Worm (Caenorhabditis elegans) whole organism, young adult: ENCODE results near the gene fipr-13.

Source experiments
- B0035.1 ChIP-seq: sonication (generic microtip); optimal IDR thresholded peaks from 2 replicates; lab custom pipeline; 2016; ENCODE audit warnings: missing genetic modification characterization, mild to moderate bottlenecking, missing compliant biosample characterization, missing genotype, missing genetic modification reagents
- C06A6.2 ChIP-seq: fragments of 200-800 bp; sonication (Bioruptor generic); conservative IDR thresholded peaks from 2 replicates; pipeline ENCODE4 v1.3.6; 2022; ENCODE audit warnings: missing genetic modification characterization, missing compliant biosample characterization
- F10E7.11 ChIP-seq: sonication (generic microtip); optimal IDR thresholded peaks from 2 replicates; lab custom pipeline; 2017; ENCODE audit warnings: mild to moderate bottlenecking, missing genetic modification characterization, moderate library complexity, missing compliant biosample characterization
- F22D6.2 ChIP-seq: sonication (generic microtip); optimal IDR thresholded peaks from 2 replicates; lab custom pipeline; 2016; ENCODE audit warnings: mild to moderate bottlenecking, missing genetic modification characterization, missing compliant biosample characterization
- F23B12.7 ChIP-seq: sonication (generic microtip); optimal IDR thresholded peaks from 2 replicates; lab custom pipeline; 2017; ENCODE audit warnings: missing genetic modification characterization, mild to moderate bottlenecking, missing compliant biosample characterization, antibody characterized with exemption, moderate library complexity; ENCODE audit not compliant: insufficient read depth
- F37B4.10 ChIP-seq: fragments of 200-800 bp; sonication (Bioruptor generic); IDR thresholded peaks from 2 replicates; pipeline ENCODE4 v1.3.6; 2022; ENCODE audit warnings: missing genetic modification characterization, missing compliant biosample characterization
- F57A8.1 ChIP-seq: fragments of 200-800 bp; sonication (Bioruptor generic); optimal IDR thresholded peaks from 2 replicates; lab custom pipeline; 2018; ENCODE audit warnings: mild to moderate bottlenecking, missing genetic modification characterization, moderate library complexity, missing compliant biosample characterization
- K12H6.12 ChIP-seq: fragments of 200-800 bp; sonication (Bioruptor generic); optimal IDR thresholded peaks from 2 replicates; lab custom pipeline; 2018; ENCODE audit warnings: mild to moderate bottlenecking, missing genetic modification characterization, missing compliant biosample characterization
- aptf-3 ChIP-seq: fragments of 200-800 bp; sonication (Bioruptor generic); IDR thresholded peaks from 2 replicates; pipeline ENCODE4 v1.3.6; 2022; ENCODE audit warnings: missing genetic modification characterization, missing compliant biosample characterization
- attf-6 ChIP-seq: fragments of 200-800 bp; sonication (Bioruptor generic); IDR thresholded peaks from 2 replicates; pipeline ENCODE4 v1.3.6; 2022; ENCODE audit warnings: missing genetic modification reagents, missing genetic modification characterization, missing compliant biosample characterization
- cebp-1 ChIP-seq, 2 experiments: fragments of 200-800 bp in 1 of 2; sonication (Bioruptor generic) in 1 of 2; sonication (generic microtip) in 1 of 2; IDR thresholded peaks in 1 of 2; optimal IDR thresholded peaks in 1 of 2; 2 replicates each; pipeline versions ENCODE4 v1.3.6 to Lab custom; 2017 to 2022; ENCODE audit warnings: missing compliant biosample characterization in 2 of 2, missing genetic modification characterization in 2 of 2, mild to moderate bottlenecking in 1 of 2, missing genetic modification reagents in 1 of 2, moderate library complexity in 1 of 2
- ceh-27 ChIP-seq: fragments of 200-800 bp; sonication (Bioruptor generic); optimal IDR thresholded peaks from 2 replicates; lab custom pipeline; 2018; ENCODE audit warnings: mild to moderate bottlenecking, missing genetic modification characterization, moderate library complexity, missing compliant biosample characterization
- dox-1 ChIP-seq: fragments of 200-800 bp; sonication (Bioruptor generic); IDR thresholded peaks from 2 replicates; pipeline ENCODE4 v1.3.6; 2022; ENCODE audit warnings: missing genetic modification reagents, missing genetic modification characterization, missing compliant biosample characterization
- dpff-1 ChIP-seq: sonication (generic microtip); optimal IDR thresholded peaks from 2 replicates; lab custom pipeline; 2017; ENCODE audit warnings: mild to moderate bottlenecking, missing genetic modification characterization, missing compliant biosample characterization
- egrh-3 ChIP-seq: fragments of 200-800 bp; sonication (Bioruptor generic); IDR thresholded peaks from 2 replicates; pipeline ENCODE4 v1.3.6; 2022; ENCODE audit warnings: missing genetic modification reagents, missing genetic modification characterization, missing compliant biosample characterization
- him-1 ChIP-seq: sonication (generic microtip); optimal IDR thresholded peaks from 2 replicates; lab custom pipeline; 2016; ENCODE audit warnings: missing genotype, missing genetic modification reagents, missing genetic modification characterization, missing compliant biosample characterization
- hmg-1.2 ChIP-seq: fragments of 200-800 bp; sonication (Bioruptor generic); IDR thresholded peaks from 2 replicates; pipeline ENCODE4 v1.3.6; 2022; ENCODE audit warnings: missing genetic modification reagents, missing genetic modification characterization, missing compliant biosample characterization
- let-526 ChIP-seq: fragments of 200-800 bp; sonication (Bioruptor generic); IDR thresholded peaks from 2 replicates; pipeline ENCODE4 v1.3.6; 2022; ENCODE audit warnings: missing genetic modification reagents, missing genetic modification characterization, missing compliant biosample characterization
- lin-35 ChIP-seq, 3 experiments: fragments of 150-350 bp in 2 of 3; sonication (generic microtip) in 1 of 3; optimal IDR thresholded peaks; 2 replicates each; lab custom pipeline; 2014 to 2018; ENCODE audit warnings: missing biosample characterization in 3 of 3, missing genetic modification characterization in 3 of 3, missing genetic modification reagents in 3 of 3
- lin-40 ChIP-seq: sonication (generic microtip); optimal IDR thresholded peaks from 2 replicates; lab custom pipeline; 2016; ENCODE audit warnings: missing genetic modification characterization, mild to moderate bottlenecking, missing compliant biosample characterization, missing genotype, missing genetic modification reagents
- lin-54 ChIP-seq: fragments of 200-800 bp; sonication (Bioruptor generic); optimal IDR thresholded peaks from 2 replicates; lab custom pipeline; 2018; ENCODE audit warnings: mild to moderate bottlenecking, missing genetic modification characterization, missing compliant biosample characterization
- lir-1 ChIP-seq: fragments of 200-800 bp; sonication (Bioruptor generic); conservative IDR thresholded peaks from 2 replicates; pipeline ENCODE4 v1.3.6; 2022; ENCODE audit warnings: missing genetic modification reagents, missing genetic modification characterization, missing compliant biosample characterization
- lsl-1 ChIP-seq: fragments of 200-800 bp; sonication (Bioruptor generic); optimal IDR thresholded peaks from 2 replicates; lab custom pipeline; 2018; ENCODE audit warnings: mild to moderate bottlenecking, missing genetic modification characterization, moderate library complexity, missing compliant biosample characterization
- mcd-1 ChIP-seq: fragments of 200-800 bp; sonication (Bioruptor generic); IDR thresholded peaks from 2 replicates; pipeline ENCODE4 v1.3.6; 2022; ENCODE audit warnings: missing genetic modification reagents, missing genetic modification characterization, missing compliant biosample characterization
- nfyb-1 ChIP-seq: fragments of 200-800 bp; sonication (Bioruptor generic); IDR thresholded peaks from 2 replicates; pipeline ENCODE4 v1.3.6; 2022; ENCODE audit warnings: missing genetic modification reagents, missing genetic modification characterization, missing compliant biosample characterization
- nhr-179 ChIP-seq: sonication (generic microtip); optimal IDR thresholded peaks from 2 replicates; lab custom pipeline; 2016; ENCODE audit warnings: mild to moderate bottlenecking, missing genetic modification characterization, missing compliant biosample characterization
- nhr-80 ChIP-seq: sonication (generic microtip); optimal IDR thresholded peaks from 2 replicates; lab custom pipeline; 2016; ENCODE audit warnings: missing genetic modification characterization, missing compliant biosample characterization
- pbrm-1 ChIP-seq: fragments of 200-800 bp; sonication (Bioruptor generic); IDR thresholded peaks from 2 replicates; pipeline ENCODE4 v1.3.6; 2022; ENCODE audit warnings: missing genetic modification reagents, missing genetic modification characterization, missing compliant biosample characterization
- pha-4 ChIP-seq: fragments of 150-350 bp; sonication (generic microtip); optimal IDR thresholded peaks from 2 replicates; lab custom pipeline; 2014; ENCODE audit warnings: missing biosample characterization, missing genetic modification reagents, missing genetic modification characterization
- somi-1 ChIP-seq: fragments of 200-800 bp; sonication (Bioruptor generic); optimal IDR thresholded peaks from 2 replicates; lab custom pipeline; 2018; ENCODE audit warnings: mild to moderate bottlenecking, missing genetic modification characterization, missing compliant biosample characterization
- tbp1 ChIP-seq: fragments of 200-800 bp; sonication (Bioruptor generic); optimal IDR thresholded peaks from 2 replicates; lab custom pipeline; 2018; ENCODE audit warnings: mild to moderate bottlenecking, missing genetic modification characterization, missing compliant biosample characterization
- unc-62 ChIP-seq: fragments of 150-350 bp; optimal IDR thresholded peaks from 2 replicates; lab custom pipeline; 2014; ENCODE audit warnings: missing biosample characterization, missing genetic modification reagents, missing genetic modification characterization
- zfh-2 ChIP-seq: fragments of 200-800 bp; sonication (Bioruptor generic); conservative IDR thresholded peaks from 2 replicates; pipeline ENCODE4 v1.3.6; 2022; ENCODE audit warnings: missing genetic modification reagents, missing genetic modification characterization, missing compliant biosample characterization
- ztf-26 ChIP-seq: sonication (generic microtip); optimal IDR thresholded peaks from 2 replicates; lab custom pipeline; 2017; ENCODE audit warnings: missing genetic modification characterization, missing compliant biosample characterization
- ztf-28 ChIP-seq: fragments of 200-800 bp; sonication (Bioruptor generic); IDR thresholded peaks from 2 replicates; pipeline ENCODE4 v1.3.6; 2022; ENCODE audit warnings: missing genetic modification reagents, missing genetic modification characterization, missing compliant biosample characterization

fipr-13 gene

DNA sequence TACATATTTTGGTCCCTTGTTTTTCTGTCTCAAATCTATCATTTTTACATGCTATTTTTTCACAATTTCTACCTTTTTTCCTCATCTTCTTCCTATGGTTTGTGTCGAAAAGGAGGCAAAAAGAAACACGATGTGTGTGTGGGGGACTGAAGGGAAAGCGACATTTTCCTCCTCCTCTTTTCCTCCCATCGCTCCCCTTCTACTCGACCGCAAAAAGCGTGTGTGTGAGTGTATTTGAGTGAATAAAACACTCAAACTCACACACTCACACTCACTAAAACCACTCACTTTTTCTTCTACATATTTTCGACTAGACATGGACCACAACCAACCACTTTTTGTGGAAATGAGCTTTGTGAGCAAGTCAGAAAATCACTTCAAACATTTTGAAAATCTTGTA is 22.8 kb upstream of the fipr-13 start:
- TF ChIP-seq nhr-80 (peak; percentile 9), hmg-1.2 (GFP tag; lab: Robert Waterston, UW) (peak; percentile 12; the same call in 1 of the 2 replicates), nfyb-1 (GFP tag; lab: Robert Waterston, UW) (no peak), zfh-2 (GFP tag; lab: Robert Waterston, UW) (no peak), F37B4.10 (GFP tag; lab: Robert Waterston, UW) (no peak), ztf-28 (GFP tag; lab: Robert Waterston, UW) (0 out of 2 replicates have a peak, but pooled peaks have one; percentile 7), cebp-1 (GFP tag; IDR thresholded peaks at IDR 0.05; lab: Robert Waterston, UW) (no peak), cebp-1 (tag; optimal IDR thresholded peaks at IDR 0.05; lab: Kevin White, UChicago) (peak; percentile 20), K12H6.12 (tag; lab: Kevin White, UChicago) (peak; percentile 47), ceh-27 (peak; percentile 50), lin-35 (GFP tag; optimal IDR thresholded peaks at IDR 0.05; lab: Kevin White, UChicago) (peak in 1 of 3 experiments; percentile 21), pbrm-1 (GFP tag; lab: Robert Waterston, UW) (0 out of 2 replicates have a peak, but pooled peaks have one; percentile 40), lir-1 (GFP tag; lab: Robert Waterston, UW) (peak; percentile 92)

DNA sequence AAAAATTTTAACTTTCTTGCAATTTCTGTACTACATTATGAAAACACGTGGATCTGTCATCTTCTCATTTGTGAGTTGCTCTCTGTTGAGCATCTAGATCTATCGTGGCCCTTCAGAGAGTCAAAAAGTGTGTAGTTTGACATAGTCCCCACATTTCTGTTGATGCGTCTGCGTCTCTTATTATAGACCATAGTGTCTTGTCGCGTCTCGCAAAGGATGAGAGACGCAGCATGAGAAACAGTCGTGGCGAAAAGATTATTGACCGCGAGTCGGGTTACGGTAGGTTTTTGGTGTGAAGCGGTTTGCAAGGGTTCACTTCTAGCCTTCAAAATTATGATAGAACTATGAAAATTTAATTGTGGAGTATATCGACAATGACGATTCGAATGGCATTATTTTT is 22.1 kb upstream of the fipr-13 start:
- no peak for TF ChIP-seq cebp-1 (GFP tag; IDR thresholded peaks at IDR 0.05; lab: Robert Waterston, UW)
- TF ChIP-seq cebp-1 (tag; optimal IDR thresholded peaks at IDR 0.05; lab: Kevin White, UChicago): peak; percentile 50
- peak; percentile 23 for TF ChIP-seq ceh-27
- no peak for TF ChIP-seq aptf-3
- peak; percentile 5 for TF ChIP-seq lin-54 (GFP tag; lab: Kevin White, UChicago)
- TF ChIP-seq attf-6 (GFP tag; lab: Robert Waterston, UW): no peak
- no peak for TF ChIP-seq him-1 (tag; lab: Kevin White, UChicago)
- TF ChIP-seq K12H6.12 (tag; lab: Kevin White, UChicago): peak; percentile 53
- TF ChIP-seq pha-4 (tag; lab: Kevin White, UChicago): peak; percentile 14
- TF ChIP-seq dox-1 (GFP tag; lab: Robert Waterston, UW): peak; percentile 36; the same call in 1 of the 2 replicates
- peak; percentile 94 for TF ChIP-seq hmg-1.2 (GFP tag; lab: Robert Waterston, UW)
- TF ChIP-seq C06A6.2 (GFP tag; lab: Robert Waterston, UW): 0 out of 2 replicates have a peak, but pooled peaks have one; percentile 20
- TF ChIP-seq unc-62: peak; percentile 6
- peak; percentile 55 for TF ChIP-seq pbrm-1 (GFP tag; lab: Robert Waterston, UW)
- peak; percentile 35; the same call in 1 of the 2 replicates for TF ChIP-seq mcd-1 (GFP tag; lab: Robert Waterston, UW)
- TF ChIP-seq tbp1 (GFP tag; lab: Kevin White, UChicago): peak; percentile 21

DNA sequence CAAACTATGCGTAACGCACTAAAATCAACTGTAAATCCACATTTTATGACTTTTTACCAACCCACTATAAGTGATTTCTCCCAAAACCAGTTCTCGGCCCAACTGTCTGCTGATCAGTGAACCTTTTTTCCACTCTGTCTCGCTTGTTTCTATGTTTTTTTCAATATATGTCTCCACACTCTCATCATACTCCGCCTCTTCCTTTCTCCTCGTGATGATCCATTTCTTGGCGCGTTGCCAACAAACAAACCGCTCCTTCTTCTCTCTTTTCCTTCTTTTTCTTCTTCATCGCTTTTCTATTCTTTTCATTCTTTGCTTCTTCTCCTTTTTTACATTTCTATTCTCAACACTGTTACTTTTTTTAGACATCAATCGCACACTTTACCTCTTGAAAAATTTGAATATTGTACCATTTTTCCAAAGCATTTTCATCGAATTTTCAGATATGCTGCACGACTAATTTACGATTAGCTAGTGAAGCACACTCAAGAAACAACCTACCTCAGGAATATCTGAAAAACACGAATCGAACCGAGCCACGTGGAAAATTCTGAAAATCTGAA is 21.0 kb upstream of the fipr-13 start, which contains the start of gene T06E8.8:
Gene T06E8.8 (plus strand): TSS at position 513 of the 563 bp plus-strand sequence.
- TF ChIP-seq dox-1 (GFP tag; lab: Robert Waterston, UW) (no peak), hmg-1.2 (GFP tag; lab: Robert Waterston, UW) (peak; percentile 41; the same call in 1 of the 2 replicates), mcd-1 (GFP tag; lab: Robert Waterston, UW) (peak; percentile 28; the same call in 1 of the 2 replicates), C06A6.2 (GFP tag; lab: Robert Waterston, UW) (peak; percentile 61; the same call in 1 of the 2 replicates), lin-35 (GFP tag; optimal IDR thresholded peaks at IDR 0.05; lab: Kevin White, UChicago) (peak in 1 of 3 experiments; percentile 25), dpff-1 (tag; lab: Kevin White, UChicago) (no peak), F22D6.2 (tag; lab: Kevin White, UChicago) (no peak), F23B12.7 (tag; lab: Kevin White, UChicago) (no peak), egrh-3 (GFP tag; lab: Robert Waterston, UW) (peak; percentile 25; the same call in 1 of the 2 replicates), tbp1 (GFP tag; lab: Kevin White, UChicago) (peak; percentile 24), lsl-1 (GFP tag; lab: Kevin White, UChicago) (no peak), nhr-179 (tag; lab: Kevin White, UChicago) (no peak), K12H6.12 (tag; lab: Kevin White, UChicago) (peak; percentile 40), ceh-27 (peak; percentile 25), cebp-1 (GFP tag; IDR thresholded peaks at IDR 0.05; lab: Robert Waterston, UW) (no peak), cebp-1 (tag; optimal IDR thresholded peaks at IDR 0.05; lab: Kevin White, UChicago) (peak; percentile 42), somi-1 (peak; percentile 75), ztf-26 (peak; percentile 53), lin-40 (tag; lab: Kevin White, UChicago) (peak; percentile 77), B0035.1 (no peak), F57A8.1 (no peak), let-526 (no peak), F10E7.11 (tag; lab: Kevin White, UChicago) (no peak)
